Fruit fly (Drosophila melanogaster) whole organism, wandering third instar larva: ENCODE data around the gene Qsox2.

Source experiments
- Abd-B ChIP-seq: fragments of >200 bp; optimal IDR thresholded peaks from 2 replicates; lab custom pipeline; 2017; ENCODE audit warnings: missing biosample characterization, missing genetic modification characterization
- CG32264 ChIP-seq: fragments of 200-800 bp; sonication (Bioruptor generic); optimal IDR thresholded peaks from 2 replicates; lab custom pipeline; 2016; ENCODE audit warnings: missing biosample characterization, missing genetic modification characterization
- CG9705 ChIP-seq: fragments of 200-800 bp; sonication (Bioruptor generic); optimal IDR thresholded peaks from 2 replicates; lab custom pipeline; 2018; ENCODE audit warnings: missing biosample characterization, mild to moderate bottlenecking, missing genetic modification characterization
- CrebA ChIP-seq: fragments of 200-800 bp; sonication (Bioruptor generic); optimal IDR thresholded peaks from 2 replicates; lab custom pipeline; 2016; ENCODE audit warnings: missing biosample characterization, mild to moderate bottlenecking, missing genetic modification characterization, borderline replicate concordance
- Dfd ChIP-seq: fragments of >200 bp; optimal IDR thresholded peaks from 2 replicates; lab custom pipeline; 2017; ENCODE audit warnings: missing biosample characterization, missing genetic modification characterization
- Dif ChIP-seq: fragments of 200-275, 200-300 bp; sonication (Bioruptor generic); optimal IDR thresholded peaks from 2 replicates; lab custom pipeline; 2018; ENCODE audit warnings: missing biosample characterization, missing genetic modification characterization; ENCODE audit not compliant: partially characterized antibody
- GATAd ChIP-seq: sonication (Bioruptor generic); optimal IDR thresholded peaks from 2 replicates; lab custom pipeline; 2016; ENCODE audit warnings: missing biosample characterization, missing genetic modification characterization
- HLH106 ChIP-seq: fragments of 200-800 bp; optimal IDR thresholded peaks from 3 replicates; lab custom pipeline; 2019; ENCODE audit warnings: missing biosample characterization, mild to moderate bottlenecking, missing genetic modification characterization, moderate library complexity
- Hnf4 ChIP-seq: fragments of 200-800 bp; sonication (Bioruptor generic); optimal IDR thresholded peaks from 2 replicates; lab custom pipeline; 2016; ENCODE audit warnings: missing biosample characterization, mild to moderate bottlenecking, missing genetic modification characterization
- Hr78 ChIP-seq: fragments of >200 bp; optimal IDR thresholded peaks from 2 replicates; lab custom pipeline; 2017; ENCODE audit warnings: missing biosample characterization, missing genetic modification characterization
- Hr83 ChIP-seq: fragments of 200-300 bp; sonication (Bioruptor generic); optimal IDR thresholded peaks from 2 replicates; lab custom pipeline; 2016; ENCODE audit warnings: missing biosample characterization, mild to moderate bottlenecking, missing genetic modification characterization, moderate library complexity; ENCODE audit not compliant: poor library complexity, severe bottlenecking
- Jra ChIP-seq: sonication (Bioruptor generic); optimal IDR thresholded peaks from 2 replicates; lab custom pipeline; 2016; ENCODE audit warnings: missing biosample characterization, missing genetic modification characterization
- Mio ChIP-seq: sonication (Bioruptor generic); optimal IDR thresholded peaks from 2 replicates; lab custom pipeline; 2016; ENCODE audit warnings: missing biosample characterization, missing genetic modification characterization
- Myc ChIP-seq: fragments of >200 bp; optimal IDR thresholded peaks from 2 replicates; lab custom pipeline; 2017
- N ChIP-seq: fragments of >200 bp; optimal IDR thresholded peaks from 2 replicates; lab custom pipeline; 2018; ENCODE audit warnings: missing biosample characterization, missing external identifiers, missing genetic modification characterization
- OdsH ChIP-seq: fragments of 200-800 bp; sonication (Bioruptor generic); optimal IDR thresholded peaks from 2 replicates; lab custom pipeline; 2016; ENCODE audit warnings: missing biosample characterization, mild to moderate bottlenecking, missing genetic modification characterization
- Rel ChIP-seq, 2 experiments: fragments of 200-800 bp; sonication (Bioruptor generic) in 1 of 2; optimal IDR thresholded peaks; 2 replicates in 1 of 2; 3 replicates in 1 of 2; lab custom pipeline; 2016 to 2019; ENCODE audit warnings: mild to moderate bottlenecking in 2 of 2, missing biosample characterization in 2 of 2, missing genetic modification characterization in 2 of 2, moderate library complexity in 1 of 2
- Sp1 ChIP-seq: fragments of 200-800 bp; sonication (Bioruptor generic); optimal IDR thresholded peaks from 3 replicates; lab custom pipeline; 2019; ENCODE audit warnings: missing biosample characterization, mild to moderate bottlenecking, missing genetic modification characterization, moderate library complexity
- Vsx2 ChIP-seq: fragments of 200-300, 225-300 bp; sonication (Bioruptor generic); optimal IDR thresholded peaks from 2 replicates; lab custom pipeline; 2018; ENCODE audit warnings: missing biosample characterization, missing genetic modification characterization; ENCODE audit not compliant: partially characterized antibody
- br ChIP-seq: fragments of 200-800 bp; sonication (Bioruptor generic); optimal IDR thresholded peaks from 2 replicates; lab custom pipeline; 2016; ENCODE audit warnings: missing biosample characterization, missing genetic modification characterization
- brk ChIP-seq: fragments of 200-800 bp; sonication (Bioruptor generic); optimal IDR thresholded peaks from 2 replicates; lab custom pipeline; 2016; ENCODE audit warnings: missing biosample characterization, mild to moderate bottlenecking, missing genetic modification characterization
- dl ChIP-seq, 2 experiments: fragments of 175-275, 200-275 bp in 1 of 2; fragments of 200-275 bp in 1 of 2; sonication (Bioruptor generic); optimal IDR thresholded peaks; lab custom pipeline; 2018; ENCODE audit warnings: mild to moderate bottlenecking in 2 of 2, missing biosample characterization in 2 of 2, missing genetic modification characterization in 2 of 2, moderate library complexity in 2 of 2; ENCODE audit not compliant: partially characterized antibody in 2 of 2, insufficient read depth in 1 of 2
- dmrt93B ChIP-seq: fragments of 200-800 bp; sonication (Bioruptor generic); optimal IDR thresholded peaks from 2 replicates; lab custom pipeline; 2018; ENCODE audit warnings: missing biosample characterization, mild to moderate bottlenecking, missing genetic modification characterization
- dsf ChIP-seq: sonication (Bioruptor generic); optimal IDR thresholded peaks from 2 replicates; lab custom pipeline; 2016; ENCODE audit warnings: missing biosample characterization, missing genetic modification characterization, borderline replicate concordance
- ey ChIP-seq: fragments of 200-800 bp; sonication (Bioruptor generic); optimal IDR thresholded peaks from 2 replicates; lab custom pipeline; 2016; ENCODE audit warnings: missing biosample characterization, missing genetic modification characterization
- foxo ChIP-seq, 2 experiments: fragments of 200-800 bp; sonication (Bioruptor generic); optimal IDR thresholded peaks; 2 replicates in 1 of 2; 3 replicates in 1 of 2; lab custom pipeline; 2016 to 2017; ENCODE audit warnings: missing biosample characterization in 2 of 2, missing genetic modification characterization in 2 of 2
- fru ChIP-seq: fragments of 200-800 bp; sonication (Bioruptor generic); optimal IDR thresholded peaks from 3 replicates; lab custom pipeline; 2016; ENCODE audit warnings: missing biosample characterization, mild to moderate bottlenecking, missing genetic modification characterization
- h ChIP-seq: fragments of 200-800 bp; sonication (Bioruptor generic); optimal IDR thresholded peaks from 3 replicates; lab custom pipeline; 2016; ENCODE audit warnings: missing biosample characterization, mild to moderate bottlenecking, missing genetic modification characterization
- jim ChIP-seq: fragments of 175-275, 200-325 bp; sonication (Bioruptor generic); optimal IDR thresholded peaks from 2 replicates; lab custom pipeline; 2016; ENCODE audit warnings: missing biosample characterization, mild to moderate bottlenecking, missing genetic modification characterization
- lola ChIP-seq: fragments of >200 bp; optimal IDR thresholded peaks from 2 replicates; lab custom pipeline; 2017; ENCODE audit warnings: missing biosample characterization, missing genetic modification characterization
- pan ChIP-seq: fragments of >200 bp; optimal IDR thresholded peaks from 2 replicates; lab custom pipeline; 2017
- psq ChIP-seq: fragments of 200-800 bp; sonication (Bioruptor generic); optimal IDR thresholded peaks from 3 replicates; lab custom pipeline; 2017; ENCODE audit warnings: missing biosample characterization, mild to moderate bottlenecking, missing genetic modification characterization, moderate library complexity
- rgr ChIP-seq: fragments of 200-800 bp; sonication (Bioruptor generic); optimal IDR thresholded peaks from 3 replicates; lab custom pipeline; 2016; ENCODE audit warnings: missing biosample characterization, mild to moderate bottlenecking, missing genetic modification characterization
- sage ChIP-seq: fragments of 200-800 bp; sonication (Bioruptor generic); optimal IDR thresholded peaks from 2 replicates; lab custom pipeline; 2016; ENCODE audit warnings: missing biosample characterization, mild to moderate bottlenecking, missing genetic modification characterization
- sv ChIP-seq: fragments of 200-800 bp; sonication (Bioruptor generic); optimal IDR thresholded peaks from 3 replicates; lab custom pipeline; 2016; ENCODE audit warnings: missing biosample characterization, missing genetic modification characterization
- tai ChIP-seq: sonication (Bioruptor generic); optimal IDR thresholded peaks from 2 replicates; lab custom pipeline; 2016; ENCODE audit warnings: missing biosample characterization, missing genetic modification characterization
- usp ChIP-seq: fragments of >200 bp; optimal IDR thresholded peaks from 2 replicates; lab custom pipeline; 2017; ENCODE audit warnings: missing biosample characterization, missing genetic modification characterization
- woc ChIP-seq: sonication (Bioruptor generic); optimal IDR thresholded peaks from 2 replicates; lab custom pipeline; 2016; ENCODE audit warnings: missing biosample characterization, mild to moderate bottlenecking, missing genetic modification characterization

Qsox2 gene

DNA sequence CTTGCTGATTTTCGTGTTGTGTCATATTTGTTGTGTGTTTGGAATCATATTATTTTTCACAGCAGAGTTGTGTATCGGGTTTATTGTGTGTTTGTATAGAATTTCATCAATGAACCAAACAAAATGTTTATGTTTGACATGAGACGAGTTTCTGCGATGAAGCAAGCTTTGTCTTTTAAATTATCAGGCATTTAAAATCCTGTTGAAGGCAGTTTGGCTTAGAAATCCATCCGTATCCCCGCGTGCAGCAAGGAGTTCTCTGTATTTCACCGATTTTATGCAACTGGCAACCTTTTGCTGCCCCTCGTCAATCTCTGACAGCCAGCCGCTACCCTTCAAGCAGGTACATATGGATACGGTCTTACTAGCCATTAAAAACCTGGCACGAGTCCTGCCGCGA, 45.7 kb upstream of the Qsox2 start, which contains the start of the genes CG6569 and Cby:
TSS of gene CG6569 (minus strand) at position 101 of the 400 bp plus-strand sequence.
TSS of gene Cby (plus strand) at position 185 of the 400 bp plus-strand sequence.
- TF ChIP-seq N (no peak), h (GFP tag; lab: Kevin White, UChicago) (no peak), pan (no peak), sage (GFP tag; lab: Kevin White, UChicago) (no peak), dl (GFP tag; optimal IDR thresholded peaks at IDR 0.05; lab: Kevin White, UChicago; ENCODE audit: insufficient read depth in 1 of 2, partially characterized antibody in 2 of 2) (no peak), tai (no peak), Rel (GFP tag; optimal IDR thresholded peaks at IDR 0.05; lab: Kevin White, UChicago) (no peak), Rel (tag; optimal IDR thresholded peaks at IDR 0.05; lab: Kevin White, UChicago) (no peak), Hnf4 (no peak), CrebA (no peak)

DNA sequence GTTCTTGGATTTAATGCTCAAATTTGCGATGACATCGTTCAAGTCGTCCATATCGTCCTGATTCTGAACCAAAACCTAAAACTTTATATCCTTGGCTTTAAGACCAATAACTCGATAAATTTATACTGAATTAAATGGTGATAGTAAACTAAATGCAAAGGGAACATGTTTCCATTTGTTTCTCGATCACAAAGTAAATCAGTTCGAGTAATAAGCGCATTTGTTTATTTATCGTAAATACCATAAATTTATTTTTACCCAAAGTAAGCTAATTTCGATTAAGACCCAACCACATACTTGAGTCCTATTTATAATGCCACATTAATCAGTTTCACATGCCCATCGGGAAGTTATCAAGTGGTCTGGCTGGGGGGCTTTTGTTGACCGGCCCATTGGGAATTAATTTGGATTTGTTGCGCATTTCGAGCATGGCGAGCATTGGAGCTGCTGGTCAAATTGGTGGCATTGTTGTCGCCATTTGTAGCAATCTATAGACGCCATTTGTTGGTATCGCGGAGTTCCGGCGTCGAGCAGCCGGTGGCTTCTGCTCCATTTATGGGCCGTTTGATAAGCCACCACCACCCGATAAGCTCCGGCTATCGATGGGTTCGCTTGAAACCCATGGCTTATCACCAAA, 44.0 kb upstream of the Qsox2 start, which contains the start of gene CG31174:
TSS of gene CG31174 (minus strand) at position 51 of the 637 bp plus-strand sequence.
- no peak for TF ChIP-seq tai
- no peak for TF ChIP-seq Rel (GFP tag; optimal IDR thresholded peaks at IDR 0.05; lab: Kevin White, UChicago)
- peak; percentile 83 for TF ChIP-seq Rel (tag; optimal IDR thresholded peaks at IDR 0.05; lab: Kevin White, UChicago)

- no peak for TF ChIP-seq tai
- peak; percentile 65 for TF ChIP-seq CG32264 (GFP tag; lab: Kevin White, UChicago)
- TF ChIP-seq Sp1 (GFP tag; lab: Kevin White, UChicago): peak; percentile 61
- peak; percentile 11 for TF ChIP-seq sage (GFP tag; lab: Kevin White, UChicago)
- TF ChIP-seq ey (GFP tag; lab: Kevin White, UChicago): peak; percentile 83
- peak; percentile 70 for TF ChIP-seq psq (GFP tag; lab: Kevin White, UChicago)
- TF ChIP-seq N: no peak
- no peak for TF ChIP-seq dsf (GFP tag; lab: Kevin White, UChicago)
- TF ChIP-seq jim (GFP tag; lab: Kevin White, UChicago): no peak
- TF ChIP-seq woc (GFP tag; lab: Kevin White, UChicago): peak; percentile 60
- TF ChIP-seq br: peak; percentile 80
- TF ChIP-seq rgr (GFP tag; lab: Kevin White, UChicago): peak; percentile 87
- no peak for TF ChIP-seq Dif
- TF ChIP-seq Rel (GFP tag; optimal IDR thresholded peaks at IDR 0.05; lab: Kevin White, UChicago): no peak
- peak; percentile 56 for TF ChIP-seq Rel (tag; optimal IDR thresholded peaks at IDR 0.05; lab: Kevin White, UChicago)
- no peak for TF ChIP-seq pan
- TF ChIP-seq dmrt93B (GFP tag; lab: Kevin White, UChicago): peak; percentile 39
- TF ChIP-seq h (GFP tag; lab: Kevin White, UChicago): peak; percentile 78
- TF ChIP-seq Jra: peak; percentile 44
- no peak for TF ChIP-seq CG9705
- no peak for TF ChIP-seq brk
- TF ChIP-seq foxo (GFP tag; optimal IDR thresholded peaks at IDR 0.05; lab: Kevin White, UChicago): peak; percentile 62 to 90
- no peak for TF ChIP-seq dl (GFP tag; optimal IDR thresholded peaks at IDR 0.05; lab: Kevin White, UChicago; ENCODE audit: insufficient read depth in 1 of 2, partially characterized antibody in 2 of 2)
- TF ChIP-seq Abd-B (GFP tag; lab: Kevin White, UChicago): no peak
- TF ChIP-seq usp (GFP tag; lab: Kevin White, UChicago): no peak
- TF ChIP-seq fru (GFP tag; lab: Kevin White, UChicago): peak; percentile 87
- no peak for TF ChIP-seq GATAd (GFP tag; lab: Kevin White, UChicago)
- TF ChIP-seq Hr83 (GFP tag; lab: Kevin White, UChicago): no peak
- peak; percentile 82 for TF ChIP-seq Hnf4
- no peak for TF ChIP-seq Myc (lab: Kevin White, UChicago)
- no peak for TF ChIP-seq Hr78 (GFP tag; lab: Kevin White, UChicago)
- no peak for TF ChIP-seq Dfd (GFP tag; lab: Kevin White, UChicago)
- no peak for TF ChIP-seq Vsx2 (GFP tag; lab: Kevin White, UChicago)
- no peak for TF ChIP-seq CrebA
- TF ChIP-seq OdsH (GFP tag; lab: Kevin White, UChicago): peak; percentile 81
- no peak for TF ChIP-seq lola
- TF ChIP-seq Mio (GFP tag; lab: Kevin White, UChicago): peak; percentile 36
- peak; percentile 97 for TF ChIP-seq sv
- TF ChIP-seq HLH106 (tag; lab: Kevin White, UChicago): peak; percentile 77
These were observed 43.2 kb upstream of the Qsox2 start, which contains the start of gene CG31431 for dm6 chr3R:21870158-21870971. Gene CG31431, plus strand, starts transcription at chr3R:21870681.
